Worm (Caenorhabditis elegans): Measurements from ENCODE around the gene K05B2.4.

- no peak for TF ChIP-seq ama-1 (optimal IDR thresholded peaks at IDR 0.05)
- no peak for TF ChIP-seq mdl-1 (tag; optimal IDR thresholded peaks at IDR 0.05)
- no peak for TF ChIP-seq R02D3.7 (tag; optimal IDR thresholded peaks at IDR 0.05)
- no peak for TF ChIP-seq nhr-237 (tag; optimal IDR thresholded peaks at IDR 0.05)
- no peak for TF ChIP-seq ztf-4 (tag; optimal IDR thresholded peaks at IDR 0.05)
- TF ChIP-seq mab-5 (tag; optimal IDR thresholded peaks at IDR 0.05), result no peak
- TF ChIP-seq blmp-1 (tag; optimal IDR thresholded peaks at IDR 0.05; ENCODE audit: insufficient read depth), result no peak
- no peak for TF ChIP-seq aly-2 (tag; optimal IDR thresholded peaks at IDR 0.05)
- TF ChIP-seq ceh-82 (tag; optimal IDR thresholded peaks at IDR 0.05), result no peak
- TF ChIP-seq snpc-4 (tag; optimal IDR thresholded peaks at IDR 0.05), result no peak
- no peak for TF ChIP-seq zag-1 (tag; optimal IDR thresholded peaks at IDR 0.05)
- no peak for TF ChIP-seq lsy-2 (tag; optimal IDR thresholded peaks at IDR 0.05)
These were observed 7.3 kb upstream of the K05B2.4 start for ce11 chrX:4928118-4928517.

Data from whole organism, L2 larva.